Worm (Caenorhabditis elegans) whole organism, young adult: ENCODE data around the gene npp-25.

ENCODE experiments used
- B0035.1 ChIP-seq: sonication (generic microtip); optimal IDR thresholded peaks from 2 replicates; lab custom pipeline; 2016; ENCODE audit warnings: missing genetic modification characterization, mild to moderate bottlenecking, missing compliant biosample characterization, missing genotype, missing genetic modification reagents
- ama-1 ChIP-seq, 3 experiments: fragments of 150-350 bp in 1 of 3; sonication (generic microtip) in 2 of 3; optimal IDR thresholded peaks; 2 replicates each; lab custom pipeline; 2014 to 2018; ENCODE audit warnings: missing biosample characterization in 2 of 3, missing genetic modification characterization in 2 of 3, missing genetic modification reagents in 2 of 3
- ceh-79 ChIP-seq: sonication (generic microtip); optimal IDR thresholded peaks from 2 replicates; lab custom pipeline; 2017; ENCODE audit warnings: mild to moderate bottlenecking, missing genetic modification characterization, missing compliant biosample characterization
- dox-1 ChIP-seq: fragments of 200-800 bp; sonication (Bioruptor generic); IDR thresholded peaks from 2 replicates; pipeline ENCODE4 v1.3.6; 2022; ENCODE audit warnings: missing genetic modification reagents, missing genetic modification characterization, missing compliant biosample characterization
- egrh-3 ChIP-seq: fragments of 200-800 bp; sonication (Bioruptor generic); IDR thresholded peaks from 2 replicates; pipeline ENCODE4 v1.3.6; 2022; ENCODE audit warnings: missing genetic modification reagents, missing genetic modification characterization, missing compliant biosample characterization
- him-1 ChIP-seq: sonication (generic microtip); optimal IDR thresholded peaks from 2 replicates; lab custom pipeline; 2016; ENCODE audit warnings: missing genotype, missing genetic modification reagents, missing genetic modification characterization, missing compliant biosample characterization
- hrde-1 ChIP-seq: sonication (generic microtip); optimal IDR thresholded peaks from 2 replicates; lab custom pipeline; 2016; ENCODE audit warnings: missing genetic modification characterization, mild to moderate bottlenecking, missing compliant biosample characterization, moderate library complexity, missing genotype, missing genetic modification reagents, borderline replicate concordance
- lsy-27 ChIP-seq: sonication (generic microtip); optimal IDR thresholded peaks from 2 replicates; lab custom pipeline; 2017; ENCODE audit warnings: missing genetic modification characterization, mild to moderate bottlenecking, missing compliant biosample characterization, antibody characterized with exemption, missing genotype, borderline replicate concordance; ENCODE audit not compliant: insufficient read depth
- mcd-1 ChIP-seq: fragments of 200-800 bp; sonication (Bioruptor generic); IDR thresholded peaks from 2 replicates; pipeline ENCODE4 v1.3.6; 2022; ENCODE audit warnings: missing genetic modification reagents, missing genetic modification characterization, missing compliant biosample characterization
- mxl-1 ChIP-seq: sonication (generic microtip); optimal IDR thresholded peaks from 2 replicates; lab custom pipeline; 2016; ENCODE audit warnings: missing genetic modification characterization, missing compliant biosample characterization
- nfyb-1 ChIP-seq: fragments of 200-800 bp; sonication (Bioruptor generic); IDR thresholded peaks from 2 replicates; pipeline ENCODE4 v1.3.6; 2022; ENCODE audit warnings: missing genetic modification reagents, missing genetic modification characterization, missing compliant biosample characterization
- rec-8 ChIP-seq, 2 experiments: sonication (generic microtip); optimal IDR thresholded peaks; 2 replicates each; lab custom pipeline; 2016; ENCODE audit warnings: mild to moderate bottlenecking in 2 of 2, missing genetic modification characterization in 2 of 2, missing genetic modification reagents in 2 of 2, missing genotype in 2 of 2, missing biosample characterization in 1 of 2, missing compliant biosample characterization in 1 of 2, moderate library complexity in 1 of 2

DNA sequence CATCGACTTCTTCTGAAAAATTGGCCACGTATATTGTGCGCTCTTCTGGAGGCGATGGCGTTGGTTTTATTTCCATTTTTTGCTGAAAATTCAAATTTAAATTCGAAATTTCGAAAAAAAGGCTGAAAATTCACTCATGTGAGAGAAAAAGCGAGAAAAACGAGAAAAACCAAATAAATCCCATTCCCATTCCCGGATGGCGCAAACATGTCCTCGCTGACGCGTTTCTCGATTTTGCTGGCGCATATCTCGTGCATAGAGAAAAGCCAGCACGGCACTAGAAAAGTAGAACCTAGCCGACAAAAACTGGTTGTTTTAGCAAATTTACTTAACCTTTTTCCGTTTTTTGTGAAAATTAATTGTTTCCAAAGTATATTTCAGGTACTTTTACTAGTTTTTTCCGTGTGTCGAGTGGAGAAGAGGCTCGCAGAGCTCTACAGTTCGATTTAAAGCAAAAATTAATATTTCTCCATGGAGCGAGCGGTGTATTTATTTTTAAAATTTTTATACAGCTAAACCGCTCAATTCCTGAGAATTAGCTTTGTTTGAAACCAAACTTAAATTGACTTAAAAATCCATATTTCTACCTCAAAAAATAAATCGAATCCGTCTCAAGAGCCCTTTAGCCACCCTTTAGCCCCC, 6.1 kb upstream of the npp-25 start, which contains the start of gene rbm-7:
- TF ChIP-seq dox-1 (peak; percentile 73), mcd-1 (GFP tag; lab: Robert Waterston, UW) (peak; percentile 80), egrh-3 (GFP tag; lab: Robert Waterston, UW) (no peak), him-1 (tag; lab: Kevin White, UChicago) (no peak), lsy-27 (tag; lab: Kevin White, UChicago) (no peak), B0035.1 (no peak), rec-8 (tag; optimal IDR thresholded peaks at IDR 0.05; lab: Kevin White, UChicago) (no peak), ama-1 (optimal IDR thresholded peaks at IDR 0.05; lab: Kevin White, UChicago) (no peak), ama-1 (GFP tag; optimal IDR thresholded peaks at IDR 0.05; lab: Kevin White, UChicago) (no peak), hrde-1 (tag; lab: Kevin White, UChicago) (no peak), ceh-79 (tag; lab: Kevin White, UChicago) (no peak), mxl-1 (no peak), nfyb-1 (GFP tag; lab: Robert Waterston, UW) (peak; percentile 49; the same call in 1 of the 2 replicates)
